Fruit fly (Drosophila melanogaster) whole organism, wandering third instar larva: ENCODE measurements around the gene CG4502.

Experiments used
- Abd-B ChIP-seq: fragments of >200 bp; optimal IDR thresholded peaks from 2 replicates; lab custom pipeline; 2017; ENCODE audit warnings: missing biosample characterization, missing genetic modification characterization
- Dfd ChIP-seq: fragments of >200 bp; optimal IDR thresholded peaks from 2 replicates; lab custom pipeline; 2017; ENCODE audit warnings: missing biosample characterization, missing genetic modification characterization
- Hr78 ChIP-seq: fragments of >200 bp; optimal IDR thresholded peaks from 2 replicates; lab custom pipeline; 2017; ENCODE audit warnings: missing biosample characterization, missing genetic modification characterization
- Hr83 ChIP-seq: fragments of 200-300 bp; sonication (Bioruptor generic); optimal IDR thresholded peaks from 2 replicates; lab custom pipeline; 2016; ENCODE audit warnings: missing biosample characterization, mild to moderate bottlenecking, missing genetic modification characterization, moderate library complexity; ENCODE audit not compliant: poor library complexity, severe bottlenecking
- Mio ChIP-seq: sonication (Bioruptor generic); optimal IDR thresholded peaks from 2 replicates; lab custom pipeline; 2016; ENCODE audit warnings: missing biosample characterization, missing genetic modification characterization
- Rel ChIP-seq, 2 experiments: fragments of 200-800 bp; sonication (Bioruptor generic) in 1 of 2; optimal IDR thresholded peaks; 2 replicates in 1 of 2; 3 replicates in 1 of 2; lab custom pipeline; 2016 to 2019; ENCODE audit warnings: mild to moderate bottlenecking in 2 of 2, missing biosample characterization in 2 of 2, missing genetic modification characterization in 2 of 2, moderate library complexity in 1 of 2
- pan ChIP-seq: fragments of >200 bp; optimal IDR thresholded peaks from 2 replicates; lab custom pipeline; 2017
- psq ChIP-seq: fragments of 200-800 bp; sonication (Bioruptor generic); optimal IDR thresholded peaks from 3 replicates; lab custom pipeline; 2017; ENCODE audit warnings: missing biosample characterization, mild to moderate bottlenecking, missing genetic modification characterization, moderate library complexity
- rgr ChIP-seq: fragments of 200-800 bp; sonication (Bioruptor generic); optimal IDR thresholded peaks from 3 replicates; lab custom pipeline; 2016; ENCODE audit warnings: missing biosample characterization, mild to moderate bottlenecking, missing genetic modification characterization

DNA sequence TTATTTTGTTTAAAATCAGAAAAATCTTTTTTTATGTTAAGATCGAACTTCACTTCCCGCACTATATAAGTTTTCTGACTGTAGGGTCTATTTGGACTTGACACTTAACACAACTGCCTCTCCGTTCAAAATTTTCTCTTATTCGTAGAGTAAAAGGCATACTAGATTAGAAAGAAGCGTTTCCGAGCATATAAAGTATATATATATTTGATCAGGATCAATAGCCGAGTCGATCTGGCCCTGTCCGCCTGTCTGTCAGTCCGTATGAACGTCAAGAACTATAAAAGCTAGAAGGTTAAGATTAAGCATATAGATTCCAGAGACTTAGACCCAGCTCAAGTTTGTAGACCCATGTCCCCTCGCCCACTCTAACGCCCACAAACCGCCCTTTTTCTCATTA is 28.6 kb upstream of the CG4502 start, which contains the start of gene CG43800:
- no peak for TF ChIP-seq Hr83
- TF ChIP-seq psq (GFP tag; lab: Kevin White, UChicago): no peak
- no peak for TF ChIP-seq Abd-B
- TF ChIP-seq rgr (GFP tag; lab: Kevin White, UChicago): no peak
- TF ChIP-seq pan (lab: Kevin White, UChicago): no peak
- TF ChIP-seq Hr78 (GFP tag; lab: Kevin White, UChicago): no peak
- TF ChIP-seq Rel (GFP tag; optimal IDR thresholded peaks at IDR 0.05; lab: Kevin White, UChicago): no peak
- TF ChIP-seq Rel (tag; optimal IDR thresholded peaks at IDR 0.05; lab: Kevin White, UChicago): no peak
- no peak for TF ChIP-seq Mio (GFP tag; lab: Kevin White, UChicago)
- no peak for TF ChIP-seq Dfd
